Fruit fly (Drosophila melanogaster): ENCODE results near the gene dac.

Gene dac

DNA sequence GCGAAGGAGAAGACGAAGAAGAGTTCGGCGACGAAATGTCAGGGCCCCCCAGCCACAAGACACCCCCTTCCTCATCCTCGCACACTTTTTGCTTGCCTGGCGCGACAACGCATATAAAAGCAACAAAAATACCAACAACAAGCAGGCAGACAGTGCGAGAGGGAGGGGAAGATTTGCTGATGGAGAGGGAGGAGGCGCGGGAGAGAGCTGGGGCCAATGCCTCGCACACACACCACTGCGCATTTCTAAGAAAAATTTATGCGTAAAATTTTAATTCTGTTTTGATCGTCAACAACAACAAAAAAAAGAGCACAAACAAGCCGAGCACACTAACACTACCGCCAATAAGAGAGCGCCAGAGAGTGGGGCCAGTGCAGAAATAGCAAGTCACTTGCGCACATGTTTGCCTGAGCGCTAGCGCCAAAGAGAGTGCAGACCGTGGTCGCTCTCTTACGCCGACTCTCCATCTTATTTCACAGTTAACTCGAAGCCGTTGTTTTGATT lies 40.3 kb upstream of the dac start (continued):
- TF ChIP-seq pan (optimal IDR thresholded peaks at IDR 0.05) (no peak), pan (GFP tag; optimal IDR thresholded peaks at IDR 0.05 in 1 of 2, IDR thresholded peaks at IDR 0.05 in 1 of 2) (peak in 1 of 2 experiments; percentile 42), org-1 (GFP tag; optimal IDR thresholded peaks at IDR 0.05) (peak; percentile 42), pb (GFP tag; optimal IDR thresholded peaks at IDR 0.05) (peak; percentile 34), Dref (GFP tag; IDR thresholded peaks at IDR 0.05) (no peak), inv (GFP tag; IDR thresholded peaks at IDR 0.05; ENCODE audit: partially characterized antibody) (no peak), aop (GFP tag; IDR thresholded peaks at IDR 0.05) (no peak), CG31224 (GFP tag; IDR thresholded peaks at IDR 0.05) (0 out of 2 replicates have a peak, but pooled peaks have one; percentile 18), mam (GFP tag; optimal IDR thresholded peaks at IDR 0.05) (no peak), schlank (tag; optimal IDR thresholded peaks at IDR 0.05) (no peak), slou (GFP tag; optimal IDR thresholded peaks at IDR 0.05) (no peak), CG3995 (GFP tag; optimal IDR thresholded peaks at IDR 0.05) (no peak), CG14710 (tag; optimal IDR thresholded peaks at IDR 0.05) (no peak), hth (optimal IDR thresholded peaks at IDR 0.05) (no peak), CG7372 (GFP tag; IDR thresholded peaks at IDR 0.05) (no peak), corto (GFP tag; optimal IDR thresholded peaks at IDR 0.05) (no peak), Fer1 (GFP tag; optimal IDR thresholded peaks at IDR 0.05) (peak; percentile 49), tup (GFP tag; optimal IDR thresholded peaks at IDR 0.05) (no peak), trem (tag; optimal IDR thresholded peaks at IDR 0.05) (no peak), bcd (GFP tag; optimal IDR thresholded peaks at IDR 0.05) (peak; percentile 12), CG12744 (GFP tag; optimal IDR thresholded peaks at IDR 0.05) (no peak), HLH3B (GFP tag; IDR thresholded peaks at IDR 0.05) (no peak), ind (GFP tag; optimal IDR thresholded peaks at IDR 0.05) (no peak), CG12942 (GFP tag; optimal IDR thresholded peaks at IDR 0.05) (no peak), CG15601 (tag; optimal IDR thresholded peaks at IDR 0.05) (no peak), ap (GFP tag; IDR thresholded peaks at IDR 0.05) (no peak), B-H2 (GFP tag; optimal IDR thresholded peaks at IDR 0.05) (peak; percentile 69), CG6272 (GFP tag; IDR thresholded peaks at IDR 0.05) (no peak), al (GFP tag; IDR thresholded peaks at IDR 0.05) (no peak), p53 (GFP tag; optimal IDR thresholded peaks at IDR 0.05) (no peak), CG12219 (GFP tag; optimal IDR thresholded peaks at IDR 0.05) (no peak), CG4424 (GFP tag; optimal IDR thresholded peaks at IDR 0.05) (no peak), maf-S (GFP tag; optimal IDR thresholded peaks at IDR 0.05) (peak; percentile 3), Jarid2 (GFP tag; optimal IDR thresholded peaks at IDR 0.05) (no peak), CG5953 (GFP tag; IDR thresholded peaks at IDR 0.05) (no peak), Mrtf (GFP tag; IDR thresholded peaks at IDR 0.05) (peak; percentile 29; the same call in 1 of the 3 replicates), Mes4 (GFP tag; optimal IDR thresholded peaks at IDR 0.05) (no peak), Bteb2 (GFP tag; optimal IDR thresholded peaks at IDR 0.05) (no peak), CrebB (tag; optimal IDR thresholded peaks at IDR 0.05) (no peak), sim (GFP tag; IDR thresholded peaks at IDR 0.05) (no peak), CG4328 (GFP tag; optimal IDR thresholded peaks at IDR 0.05) (peak; percentile 45), CoRest (tag; optimal IDR thresholded peaks at IDR 0.05) (no peak), h (optimal IDR thresholded peaks at IDR 0.05) (no peak), Adf1 (GFP tag; IDR thresholded peaks at IDR 0.05) (peak; percentile 95), CG3847 (GFP tag; IDR thresholded peaks at IDR 0.05) (peak; percentile 9; the same call in 1 of the 2 replicates), ken (GFP tag; IDR thresholded peaks at IDR 0.05) (peak; percentile 53; the same call in 1 of the 3 replicates), CG13123 (GFP tag; optimal IDR thresholded peaks at IDR 0.05) (no peak), CTCF (GFP tag; optimal IDR thresholded peaks at IDR 0.05) (no peak), CG11560 (tag; IDR thresholded peaks at IDR 0.05) (no peak), unpg (GFP tag; optimal IDR thresholded peaks at IDR 0.05) (no peak), E2f1 (GFP tag; IDR thresholded peaks at IDR 0.05) (peak; percentile 40; the same call in 1 of the 2 replicates), CG4360 (GFP tag; IDR thresholded peaks at IDR 0.05) (peak; percentile 97), CG34422 (GFP tag; IDR thresholded peaks at IDR 0.05) (0 out of 3 replicates have a peak, but pooled peaks have one; percentile 17), trh (GFP tag; optimal IDR thresholded peaks at IDR 0.05) (no peak)

Measured in whole organism, embryonic.